Worm (Caenorhabditis elegans): ENCODE measurements around the gene T01C8.3.
A peak's percentile ranks its signal among the peaks of the same experiment; 100 is the strongest.

DNA sequence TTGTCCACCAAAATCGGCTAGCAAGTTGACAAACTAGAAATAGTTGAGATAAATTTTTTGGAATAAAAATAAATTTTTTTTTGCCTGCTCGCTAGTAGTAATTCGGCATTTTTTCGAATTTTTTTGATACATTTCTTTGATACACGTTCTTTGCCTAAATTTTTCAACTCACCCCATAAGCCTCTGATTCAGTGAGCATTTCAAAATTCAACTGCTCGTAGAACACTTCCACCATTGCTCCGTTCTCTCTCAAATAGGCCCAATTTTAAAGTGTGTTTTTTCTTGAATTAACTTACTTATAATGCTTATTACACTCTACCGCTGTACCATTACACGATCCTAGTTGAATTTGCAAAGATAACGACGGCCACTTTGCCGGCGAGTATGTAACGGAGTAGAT is 20.5 kb upstream of the T01C8.3 start:
- no peak for TF ChIP-seq nhr-12 (tag; optimal IDR thresholded peaks at IDR 0.05)
- no peak for TF ChIP-seq ztf-11 (tag; optimal IDR thresholded peaks at IDR 0.05)
- no peak for TF ChIP-seq zag-1 (tag; optimal IDR thresholded peaks at IDR 0.05)
- TF ChIP-seq lin-15B (tag; optimal IDR thresholded peaks at IDR 0.05) = no peak
- no peak for TF ChIP-seq nhr-237 (tag; optimal IDR thresholded peaks at IDR 0.05)
- peak; percentile 5 for TF ChIP-seq elt-2 (tag; optimal IDR thresholded peaks at IDR 0.05)
- TF ChIP-seq ama-1 (optimal IDR thresholded peaks at IDR 0.05) = peak; percentile 7
- no peak for TF ChIP-seq unc-39 (tag; optimal IDR thresholded peaks at IDR 0.05)
- no peak for TF ChIP-seq nhr-25 (tag; optimal IDR thresholded peaks at IDR 0.05)

All from whole organism, L3 larva.